Worm (Caenorhabditis elegans) whole organism, young adult: ENCODE results near the gene fis-1.
A peak's percentile ranks its signal among the peaks of the same experiment; 100 is the strongest.

Source experiments
- B0261.1 ChIP-seq: sonication (generic microtip); optimal IDR thresholded peaks from 2 replicates; lab custom pipeline; 2016; ENCODE audit warnings: mild to moderate bottlenecking, missing genetic modification characterization, moderate library complexity, missing compliant biosample characterization
- B0336.3 ChIP-seq: fragments of 200-800 bp; sonication (Bioruptor generic); IDR thresholded peaks from 2 replicates; pipeline ENCODE4 v1.3.6; 2022; ENCODE audit warnings: missing genetic modification characterization, missing compliant biosample characterization
- F57C9.4 ChIP-seq: sonication (generic microtip); optimal IDR thresholded peaks from 2 replicates; lab custom pipeline; 2017; ENCODE audit warnings: mild to moderate bottlenecking, missing genetic modification characterization, missing compliant biosample characterization
- K12H6.12 ChIP-seq: fragments of 200-800 bp; sonication (Bioruptor generic); optimal IDR thresholded peaks from 2 replicates; lab custom pipeline; 2018; ENCODE audit warnings: mild to moderate bottlenecking, missing genetic modification characterization, missing compliant biosample characterization
- T07F8.4 ChIP-seq: sonication (generic microtip); optimal IDR thresholded peaks from 2 replicates; lab custom pipeline; 2016; ENCODE audit warnings: mild to moderate bottlenecking, missing genetic modification characterization, moderate library complexity, missing compliant biosample characterization
- Y79H2A.3 ChIP-seq: fragments of 200-800 bp; sonication (Bioruptor generic); conservative IDR thresholded peaks from 2 replicates; pipeline ENCODE4 v1.3.6; 2022; ENCODE audit warnings: missing genetic modification reagents, missing genetic modification characterization, missing compliant biosample characterization
- aptf-2 ChIP-seq: fragments of 200-800 bp; sonication (Bioruptor generic); conservative IDR thresholded peaks from 2 replicates; pipeline ENCODE4 v1.3.6; 2022; ENCODE audit warnings: missing genetic modification reagents, missing genetic modification characterization, missing compliant biosample characterization
- aptf-3 ChIP-seq: fragments of 200-800 bp; sonication (Bioruptor generic); IDR thresholded peaks from 2 replicates; pipeline ENCODE4 v1.3.6; 2022; ENCODE audit warnings: missing genetic modification characterization, missing compliant biosample characterization
- athp-1 ChIP-seq: sonication (generic microtip); optimal IDR thresholded peaks from 2 replicates; lab custom pipeline; 2017; ENCODE audit warnings: mild to moderate bottlenecking, missing genetic modification characterization, missing compliant biosample characterization
- attf-3 ChIP-seq: fragments of 200-800 bp; sonication (Bioruptor generic); conservative IDR thresholded peaks from 2 replicates; pipeline ENCODE4 v1.3.6; 2022; ENCODE audit warnings: missing genetic modification reagents, missing genetic modification characterization, missing compliant biosample characterization
- attf-6 ChIP-seq: fragments of 200-800 bp; sonication (Bioruptor generic); IDR thresholded peaks from 2 replicates; pipeline ENCODE4 v1.3.6; 2022; ENCODE audit warnings: missing genetic modification reagents, missing genetic modification characterization, missing compliant biosample characterization
- bed-1 ChIP-seq: fragments of 200-800 bp; sonication (Bioruptor generic); IDR thresholded peaks from 2 replicates; pipeline ENCODE4 v1.3.6; 2022; ENCODE audit warnings: missing genetic modification reagents, missing genetic modification characterization, missing compliant biosample characterization
- cebp-1 ChIP-seq, 2 experiments: fragments of 200-800 bp in 1 of 2; sonication (Bioruptor generic) in 1 of 2; sonication (generic microtip) in 1 of 2; IDR thresholded peaks in 1 of 2; optimal IDR thresholded peaks in 1 of 2; 2 replicates each; pipeline versions ENCODE4 v1.3.6 to Lab custom; 2017 to 2022; ENCODE audit warnings: missing compliant biosample characterization in 2 of 2, missing genetic modification characterization in 2 of 2, mild to moderate bottlenecking in 1 of 2, missing genetic modification reagents in 1 of 2, moderate library complexity in 1 of 2
- cebp-2 ChIP-seq: fragments of 200-800 bp; sonication (Bioruptor generic); IDR thresholded peaks from 2 replicates; pipeline ENCODE4 v1.3.6; 2022; ENCODE audit warnings: missing genetic modification characterization, missing compliant biosample characterization
- ceh-27 ChIP-seq: fragments of 200-800 bp; sonication (Bioruptor generic); optimal IDR thresholded peaks from 2 replicates; lab custom pipeline; 2018; ENCODE audit warnings: mild to moderate bottlenecking, missing genetic modification characterization, moderate library complexity, missing compliant biosample characterization
- chd-7 ChIP-seq: sonication (generic microtip); optimal IDR thresholded peaks from 2 replicates; lab custom pipeline; 2016; ENCODE audit warnings: mild to moderate bottlenecking, missing genetic modification characterization, moderate library complexity, missing compliant biosample characterization
- egl-18 ChIP-seq: fragments of 200-800 bp; sonication (Bioruptor generic); IDR thresholded peaks from 2 replicates; pipeline ENCODE4 v1.3.6; 2022; ENCODE audit warnings: missing genetic modification reagents, missing genetic modification characterization, missing compliant biosample characterization
- fkh-3 ChIP-seq: sonication (generic microtip); optimal IDR thresholded peaks from 2 replicates; lab custom pipeline; 2016; ENCODE audit warnings: mild to moderate bottlenecking, missing genetic modification characterization, missing compliant biosample characterization
- gei-17 ChIP-seq: fragments of 200-800 bp; sonication (Bioruptor generic); optimal IDR thresholded peaks from 2 replicates; lab custom pipeline; 2018; ENCODE audit warnings: mild to moderate bottlenecking, missing genetic modification characterization, missing compliant biosample characterization
- him-1 ChIP-seq: sonication (generic microtip); optimal IDR thresholded peaks from 2 replicates; lab custom pipeline; 2016; ENCODE audit warnings: missing genotype, missing genetic modification reagents, missing genetic modification characterization, missing compliant biosample characterization
- hlh-26 ChIP-seq: fragments of 200-800 bp; sonication (Bioruptor generic); conservative IDR thresholded peaks from 2 replicates; pipeline ENCODE4 v1.3.6; 2022; ENCODE audit warnings: missing genetic modification reagents, missing genetic modification characterization, missing compliant biosample characterization
- hmg-1.2 ChIP-seq: fragments of 200-800 bp; sonication (Bioruptor generic); IDR thresholded peaks from 2 replicates; pipeline ENCODE4 v1.3.6; 2022; ENCODE audit warnings: missing genetic modification reagents, missing genetic modification characterization, missing compliant biosample characterization
- let-526 ChIP-seq: fragments of 200-800 bp; sonication (Bioruptor generic); IDR thresholded peaks from 2 replicates; pipeline ENCODE4 v1.3.6; 2022; ENCODE audit warnings: missing genetic modification reagents, missing genetic modification characterization, missing compliant biosample characterization
- lin-26 ChIP-seq: fragments of 200-800 bp; sonication (Bioruptor generic); IDR thresholded peaks from 2 replicates; pipeline ENCODE4 v1.3.6; 2022; ENCODE audit warnings: missing genetic modification reagents, missing genetic modification characterization, missing compliant biosample characterization
- lin-35 ChIP-seq, 3 experiments: fragments of 150-350 bp in 2 of 3; sonication (generic microtip) in 1 of 3; optimal IDR thresholded peaks; 2 replicates each; lab custom pipeline; 2014 to 2018; ENCODE audit warnings: missing biosample characterization in 3 of 3, missing genetic modification characterization in 3 of 3, missing genetic modification reagents in 3 of 3
- lir-1 ChIP-seq: fragments of 200-800 bp; sonication (Bioruptor generic); conservative IDR thresholded peaks from 2 replicates; pipeline ENCODE4 v1.3.6; 2022; ENCODE audit warnings: missing genetic modification reagents, missing genetic modification characterization, missing compliant biosample characterization
- madf-6 ChIP-seq: fragments of 200-800 bp; sonication (Bioruptor generic); IDR thresholded peaks from 2 replicates; pipeline ENCODE4 v1.3.6; 2022; ENCODE audit warnings: missing genetic modification reagents, missing genetic modification characterization, missing compliant biosample characterization
- nhr-80 ChIP-seq: sonication (generic microtip); optimal IDR thresholded peaks from 2 replicates; lab custom pipeline; 2016; ENCODE audit warnings: missing genetic modification characterization, missing compliant biosample characterization
- pbrm-1 ChIP-seq: fragments of 200-800 bp; sonication (Bioruptor generic); IDR thresholded peaks from 2 replicates; pipeline ENCODE4 v1.3.6; 2022; ENCODE audit warnings: missing genetic modification reagents, missing genetic modification characterization, missing compliant biosample characterization
- repo-1 ChIP-seq: sonication (generic microtip); optimal IDR thresholded peaks from 2 replicates; lab custom pipeline; 2017; ENCODE audit warnings: mild to moderate bottlenecking, missing genetic modification characterization, missing compliant biosample characterization
- snpc-4 ChIP-seq, 5 experiments: fragments of 150-350 bp in 1 of 5; sonication (generic microtip) in 4 of 5; optimal IDR thresholded peaks; 2 replicates each; lab custom pipeline; 2014 to 2018; ENCODE audit warnings: missing genetic modification characterization in 5 of 5, missing biosample characterization in 3 of 5, antibody characterized with exemption in 2 of 5, mild to moderate bottlenecking in 2 of 5, missing compliant biosample characterization in 2 of 5, missing genotype in 2 of 5, moderate library complexity in 2 of 5, missing genetic modification reagents in 1 of 5
- unc-62 ChIP-seq: fragments of 150-350 bp; optimal IDR thresholded peaks from 2 replicates; lab custom pipeline; 2014; ENCODE audit warnings: missing biosample characterization, missing genetic modification reagents, missing genetic modification characterization
- ztf-22 ChIP-seq: fragments of 200-800 bp; sonication (Bioruptor generic); optimal IDR thresholded peaks from 2 replicates; lab custom pipeline; 2018; ENCODE audit warnings: mild to moderate bottlenecking, missing genetic modification characterization, moderate library complexity, missing compliant biosample characterization

The fis-1 gene

DNA sequence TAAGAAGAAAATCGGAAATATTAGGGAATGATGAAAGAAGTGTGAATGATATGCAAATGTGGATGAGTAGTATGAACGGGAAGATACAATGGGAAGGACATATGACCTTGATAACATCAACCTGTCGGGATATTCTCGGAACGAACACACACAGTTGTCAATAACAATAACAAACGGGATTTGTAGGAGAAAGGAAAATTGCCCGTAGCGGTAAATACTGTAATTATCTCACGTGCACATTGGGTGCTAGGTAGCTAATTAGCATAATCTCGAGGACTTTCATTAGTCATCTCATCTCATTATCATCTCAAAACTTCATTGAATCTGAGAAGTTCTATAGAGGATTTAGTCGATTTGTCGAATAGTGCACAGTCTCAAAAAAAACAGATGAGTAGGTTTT is 42.0 kb upstream of the fis-1 start:
- TF ChIP-seq B0336.3 (GFP tag; lab: Robert Waterston, UW) = no peak
- TF ChIP-seq T07F8.4 (tag; lab: Kevin White, UChicago) = no peak
- no peak for TF ChIP-seq chd-7 (tag; lab: Kevin White, UChicago)
- no peak for TF ChIP-seq fkh-3
- TF ChIP-seq gei-17 (GFP tag; lab: Kevin White, UChicago) = no peak
- TF ChIP-seq K12H6.12 = no peak
- no peak for TF ChIP-seq him-1 (tag; lab: Kevin White, UChicago)
- TF ChIP-seq aptf-3 = no peak
- TF ChIP-seq attf-6 (GFP tag; lab: Robert Waterston, UW) = no peak
- no peak for TF ChIP-seq cebp-2 (GFP tag; lab: Robert Waterston, UW)
- no peak for TF ChIP-seq madf-6 (GFP tag; lab: Robert Waterston, UW)
- TF ChIP-seq snpc-4 (GFP tag; optimal IDR thresholded peaks at IDR 0.05; lab: Kevin White, UChicago) = no peak
- no peak for TF ChIP-seq snpc-4 (tag; optimal IDR thresholded peaks at IDR 0.05; lab: Kevin White, UChicago)
- TF ChIP-seq lin-35 (GFP tag; optimal IDR thresholded peaks at IDR 0.05; lab: Kevin White, UChicago) = no peak
- no peak for TF ChIP-seq lir-1
- no peak for TF ChIP-seq aptf-2
- TF ChIP-seq ztf-22 (GFP tag; lab: Kevin White, UChicago) = no peak
- TF ChIP-seq attf-3 (GFP tag; lab: Robert Waterston, UW) = no peak
- TF ChIP-seq pbrm-1 = no peak
- TF ChIP-seq B0261.1 = no peak
- no peak for TF ChIP-seq F57C9.4 (tag; lab: Kevin White, UChicago)
- TF ChIP-seq, all 124 proteins: peak for 0

DNA sequence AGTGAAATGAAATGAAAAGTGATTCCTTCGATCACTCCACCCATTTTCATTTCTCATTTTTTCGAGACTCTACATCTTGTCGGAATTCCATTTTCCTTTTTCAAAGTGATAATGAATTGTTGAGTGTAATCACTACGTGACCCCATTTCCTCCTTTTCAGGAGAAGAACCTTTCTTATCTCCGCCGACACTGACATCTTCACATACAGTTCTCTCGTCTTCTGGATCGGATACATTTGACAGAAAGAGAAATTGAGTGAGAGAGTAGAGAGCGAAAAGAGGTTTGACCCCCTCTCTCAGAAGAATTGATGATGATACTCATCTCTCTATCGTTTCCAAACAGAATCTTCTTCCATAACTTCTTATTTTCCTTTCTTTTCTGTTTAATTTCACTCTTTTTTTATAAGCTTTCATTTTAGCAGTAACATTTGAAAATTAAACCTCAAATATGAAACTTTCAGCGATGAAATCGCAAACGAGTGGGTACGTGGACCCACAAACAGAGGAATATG is 41.1 kb upstream of the fis-1 start, which contains the start of gene dpy-2:
Gene dpy-2, plus strand, starts transcription at position 461 of the 511 bp plus-strand sequence.
- no peak for TF ChIP-seq attf-3 (GFP tag; lab: Robert Waterston, UW)
- no peak for TF ChIP-seq repo-1
- TF ChIP-seq Y79H2A.3 (GFP tag; lab: Robert Waterston, UW) = no peak
- no peak for TF ChIP-seq egl-18 (GFP tag; lab: Robert Waterston, UW)
- no peak for TF ChIP-seq athp-1 (tag; lab: Kevin White, UChicago)
- TF ChIP-seq, all 124 proteins: peak for 0

DNA sequence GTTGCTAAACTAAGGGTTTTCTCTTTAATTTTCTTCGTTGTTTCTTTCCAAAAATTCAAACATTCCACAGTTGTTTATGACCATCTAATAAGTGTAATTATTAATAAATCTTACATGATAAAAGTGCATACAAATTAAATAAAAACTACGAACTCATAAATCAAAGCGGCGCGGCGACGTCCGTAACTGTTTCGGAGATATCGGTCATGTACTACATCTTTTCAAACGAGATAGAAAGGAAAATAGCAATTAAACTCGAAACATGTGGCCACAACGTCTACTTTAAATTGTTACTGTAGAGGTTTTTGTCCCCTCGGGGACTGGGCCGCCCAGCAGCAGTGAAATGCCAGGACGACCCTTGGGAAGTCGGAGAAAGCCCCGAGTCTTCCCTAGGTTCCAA is 39.1 kb upstream of the fis-1 start:
- TF ChIP-seq K12H6.12 (no peak), B0261.1 (no peak), ceh-27 (GFP tag; lab: Kevin White, UChicago) (no peak), unc-62 (GFP tag; lab: Kevin White, UChicago) (no peak), nhr-80 (tag; lab: Kevin White, UChicago) (no peak), hlh-26 (GFP tag; lab: Robert Waterston, UW) (no peak), let-526 (GFP tag; lab: Robert Waterston, UW) (no peak), F57C9.4 (tag; lab: Kevin White, UChicago) (no peak)

DNA sequence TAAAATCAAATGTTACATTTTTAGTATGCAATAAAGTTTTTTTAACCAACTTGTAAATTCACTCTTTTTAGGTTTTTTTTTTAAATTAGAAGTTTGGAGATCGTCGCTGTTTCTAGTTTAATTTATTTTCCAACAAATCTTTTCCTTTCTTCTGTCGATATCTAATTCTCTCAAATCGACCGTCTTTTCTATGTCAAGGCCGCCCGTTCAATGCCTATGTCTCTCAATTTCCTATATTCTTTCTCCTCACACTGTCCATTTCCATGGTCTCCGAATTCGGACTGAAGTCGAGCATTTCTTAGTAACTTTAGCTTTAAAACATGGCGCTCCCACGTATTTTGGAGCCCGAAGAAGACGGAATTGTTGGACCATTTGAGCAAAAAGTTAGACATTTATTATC is 38.3 kb upstream of the fis-1 start, which contains the start of the genes T14B4.5 and T14B4.20:
Gene T14B4.5, plus strand, starts transcription at position 226 of the 400 bp plus-strand sequence.
Gene T14B4.20, plus strand, starts transcription at position 264 of the 400 bp plus-strand sequence.
- TF ChIP-seq hlh-26 (GFP tag; lab: Robert Waterston, UW) (no peak), hmg-1.2 (peak; percentile 51; the same call in 1 of the 2 replicates), bed-1 (GFP tag; lab: Robert Waterston, UW) (no peak), cebp-1 (GFP tag; IDR thresholded peaks at IDR 0.05; lab: Robert Waterston, UW) (no peak), cebp-1 (tag; optimal IDR thresholded peaks at IDR 0.05; lab: Kevin White, UChicago) (no peak), lin-26 (GFP tag; lab: Robert Waterston, UW) (no peak)
